Fruit fly (Drosophila melanogaster): ENCODE measurements around the gene Usp7.

The Usp7 gene

dm6 chrX:11992668-11993067, 36.2 kb downstream of the Usp7 start, which contains the start of gene CG18130:
Gene CG18130 (minus strand): TSS chrX:11992768.
- no peak for TF ChIP-seq ERR (GFP tag; optimal IDR thresholded peaks at IDR 0.05)
- no peak for TF ChIP-seq tna (GFP tag; IDR thresholded peaks at IDR 0.05; ENCODE audit: partially characterized antibody)
- TF ChIP-seq CG4617 (GFP tag; optimal IDR thresholded peaks at IDR 0.05; ENCODE audit: borderline replicate concordance): no peak
- TF ChIP-seq ash1 (GFP tag; optimal IDR thresholded peaks at IDR 0.05): no peak
- no peak for TF ChIP-seq PHDP (tag; optimal IDR thresholded peaks at IDR 0.05)
- TF ChIP-seq eyg (GFP tag; optimal IDR thresholded peaks at IDR 0.05): no peak
- no peak for TF ChIP-seq TFAM (GFP tag; optimal IDR thresholded peaks at IDR 0.05)
- no peak for TF ChIP-seq chinmo (GFP tag; IDR thresholded peaks at IDR 0.05; ENCODE audit: partially characterized antibody)
- TF ChIP-seq disco-r (GFP tag; optimal IDR thresholded peaks at IDR 0.05): no peak
- no peak for TF ChIP-seq pros (GFP tag; optimal IDR thresholded peaks at IDR 0.05)
- TF ChIP-seq Awh (GFP tag; IDR thresholded peaks at IDR 0.05): no peak
- TF ChIP-seq CG6683 (GFP tag; optimal IDR thresholded peaks at IDR 0.05): no peak
- no peak for TF ChIP-seq sens-2 (GFP tag; IDR thresholded peaks at IDR 0.05)
- TF ChIP-seq oc (tag; optimal IDR thresholded peaks at IDR 0.05): no peak
- TF ChIP-seq zen2 (GFP tag; IDR thresholded peaks at IDR 0.05; ENCODE audit: partially characterized antibody): no peak

dm6 chrX:11988912-11989311, 39.9 kb downstream of the Usp7 start, which contains the start of gene tsg:
Gene tsg (minus strand): TSS chrX:11988948.
- no peak for TF ChIP-seq CG32767 (GFP tag; IDR thresholded peaks at IDR 0.05)
- no peak for TF ChIP-seq CG10321 (GFP tag; IDR thresholded peaks at IDR 0.05)
- no peak for TF ChIP-seq jigr1 (GFP tag; IDR thresholded peaks at IDR 0.05)
- TF ChIP-seq CG17612 (GFP tag; IDR thresholded peaks at IDR 0.05): no peak
- TF ChIP-seq tll (GFP tag; optimal IDR thresholded peaks at IDR 0.05): peak in 1 of 2 experiments; percentile 79
- no peak for TF ChIP-seq gt (GFP tag; IDR thresholded peaks at IDR 0.05)
- TF ChIP-seq yki (optimal IDR thresholded peaks at IDR 0.05): no peak
- TF ChIP-seq bcd (GFP tag; optimal IDR thresholded peaks at IDR 0.05): no peak
- TF ChIP-seq ftz-f1 (GFP tag; optimal IDR thresholded peaks at IDR 0.05): no peak
- TF ChIP-seq CG7271 (tag; optimal IDR thresholded peaks at IDR 0.05): no peak
- no peak for TF ChIP-seq HLH4C (GFP tag; IDR thresholded peaks at IDR 0.05; ENCODE audit: partially characterized antibody)
- TF ChIP-seq cas (GFP tag; IDR thresholded peaks at IDR 0.05): no peak
- peak; percentile 52 for TF ChIP-seq CG15479 (GFP tag; optimal IDR thresholded peaks at IDR 0.05)
- no peak for TF ChIP-seq crc (GFP tag; optimal IDR thresholded peaks at IDR 0.05)
- no peak for TF ChIP-seq Gug (GFP tag; IDR thresholded peaks at IDR 0.05)
- TF ChIP-seq Doc2 (GFP tag; IDR thresholded peaks at IDR 0.05): no peak
- TF ChIP-seq abd-A (tag; optimal IDR thresholded peaks at IDR 0.05): no peak
- TF ChIP-seq Sox100B (GFP tag; optimal IDR thresholded peaks at IDR 0.05): no peak
- TF ChIP-seq zen (tag; optimal IDR thresholded peaks at IDR 0.05): peak; percentile 88
- no peak for TF ChIP-seq Adf1 (GFP tag; IDR thresholded peaks at IDR 0.05)
- TF ChIP-seq Hr78 (GFP tag; optimal IDR thresholded peaks at IDR 0.05): no peak
- peak; percentile 26 for TF ChIP-seq Elba2 (GFP tag; optimal IDR thresholded peaks at IDR 0.05)
- TF ChIP-seq hb (GFP tag; IDR thresholded peaks at IDR 0.05; ENCODE audit: partially characterized antibody): no peak

dm6 chrX:11987664-11988063, 41.2 kb downstream of the Usp7 start, which contains the start of gene gd:
Gene gd (minus strand): TSS chrX:11987764.
- TF ChIP-seq corto (GFP tag; optimal IDR thresholded peaks at IDR 0.05) (no peak), CG2712 (tag; optimal IDR thresholded peaks at IDR 0.05) (no peak), CG10654 (GFP tag; optimal IDR thresholded peaks at IDR 0.05) (no peak), Dfd (GFP tag; optimal IDR thresholded peaks at IDR 0.05) (no peak), CG10366 (GFP tag; IDR thresholded peaks at IDR 0.05) (no peak), zfh1 (GFP tag; IDR thresholded peaks at IDR 0.05) (no peak), grau (tag; optimal IDR thresholded peaks at IDR 0.05) (no peak), CG6854 (GFP tag; optimal IDR thresholded peaks at IDR 0.05) (no peak), hkb (optimal IDR thresholded peaks at IDR 0.05) (no peak), hkb (GFP tag; IDR thresholded peaks at IDR 0.05) (no peak), ato (GFP tag; IDR thresholded peaks at IDR 0.05; ENCODE audit: partially characterized antibody) (no peak), E2f2 (GFP tag; IDR thresholded peaks at IDR 0.05) (no peak), jumu (GFP tag; optimal IDR thresholded peaks at IDR 0.05) (no peak), dpn (GFP tag; optimal IDR thresholded peaks at IDR 0.05) (no peak)
